Fruit fly (Drosophila melanogaster): ENCODE measurements around the gene CG1847.

The CG1847 gene

DNA sequence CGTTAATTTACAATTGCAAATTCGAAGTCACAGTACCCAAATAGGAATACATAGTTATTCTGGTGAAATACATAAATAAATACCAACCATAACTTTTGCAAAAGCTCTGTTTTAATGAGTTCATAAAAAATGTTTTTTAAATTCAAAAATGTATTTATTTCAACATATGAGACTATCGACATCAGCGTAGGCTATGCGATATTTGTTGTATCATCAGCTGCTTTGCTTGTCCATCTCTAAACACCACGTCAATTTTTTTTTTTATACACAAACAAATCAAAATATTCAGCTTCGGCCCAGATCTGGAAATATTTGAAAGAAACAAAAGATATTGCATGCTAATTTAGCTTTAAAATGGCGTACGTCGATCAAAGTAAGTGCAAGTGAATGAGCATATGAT is 19.2 kb downstream of the CG1847 start, which contains the start of gene CG1840:
Gene CG1840, plus strand, starts transcription at position 211 of the 400 bp plus-strand sequence.
- no peak for TF ChIP-seq CG10669 (GFP tag; optimal IDR thresholded peaks at IDR 0.05)
- peak; percentile 40 for TF ChIP-seq Eip78C (GFP tag)
- peak; percentile 35 for TF ChIP-seq esn (GFP tag; optimal IDR thresholded peaks at IDR 0.05)
- TF ChIP-seq cyc (GFP tag; optimal IDR thresholded peaks at IDR 0.05): peak; percentile 5

DNA sequence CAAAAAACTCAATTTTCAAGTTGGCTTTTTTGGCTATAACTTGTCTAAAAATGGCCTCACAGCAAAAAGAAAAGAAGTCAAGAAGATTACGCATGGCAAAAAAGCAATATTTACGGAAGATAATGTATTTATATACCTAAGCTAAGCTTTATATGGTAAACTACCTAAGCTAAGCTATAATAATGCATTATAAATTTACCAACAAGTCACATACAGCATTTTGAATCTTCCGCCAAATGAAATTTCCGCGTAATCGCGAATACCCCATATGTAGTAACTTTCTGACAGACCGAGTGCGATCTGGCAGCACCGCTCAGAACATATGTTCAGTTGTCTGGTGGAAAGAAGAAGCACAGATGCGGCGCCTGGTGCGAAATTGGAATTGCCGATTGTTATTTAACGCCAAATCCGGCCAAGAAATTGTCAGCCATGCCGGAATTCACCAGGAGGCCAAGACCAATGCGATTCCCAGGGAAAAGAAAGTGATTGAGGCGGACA is 22.8 kb downstream of the CG1847 start, which contains the start of gene sicily:
Gene sicily, plus strand, starts transcription at position 51 of the 498 bp plus-strand sequence.
- TF ChIP-seq CG1621 (tag; optimal IDR thresholded peaks at IDR 0.05): peak; percentile 86
- no peak for TF ChIP-seq OdsH (GFP tag; optimal IDR thresholded peaks at IDR 0.05)
- TF ChIP-seq achi (GFP tag; optimal IDR thresholded peaks at IDR 0.05): peak; percentile 96
- no peak for TF ChIP-seq Sox14 (GFP tag; optimal IDR thresholded peaks at IDR 0.05)
- TF ChIP-seq CG8632 (GFP tag; optimal IDR thresholded peaks at IDR 0.05): no peak

DNA sequence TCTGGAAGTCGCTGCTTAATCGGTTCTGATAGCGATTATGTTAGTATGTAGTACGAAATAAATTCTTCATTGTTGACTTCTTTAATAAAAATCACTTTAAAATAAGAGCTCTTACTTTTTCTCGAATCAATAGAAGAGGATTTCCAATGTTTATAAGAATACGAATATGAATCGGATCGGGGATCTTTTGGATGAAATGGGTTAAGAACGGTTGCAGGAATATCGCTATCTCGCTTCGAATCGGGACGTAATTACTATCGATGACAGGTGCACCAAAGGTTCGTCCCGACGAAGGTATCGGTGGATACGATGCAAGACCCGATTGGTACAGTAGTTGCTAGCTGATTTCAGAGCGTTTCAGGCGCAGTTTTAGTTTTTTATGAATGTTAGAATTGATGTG is 24.7 kb downstream of the CG1847 start, which contains the start of gene wisp:
Gene wisp, plus strand, starts transcription at position 301 of the 400 bp plus-strand sequence.
- no peak for TF ChIP-seq Smox (GFP tag; optimal IDR thresholded peaks at IDR 0.05)

DNA sequence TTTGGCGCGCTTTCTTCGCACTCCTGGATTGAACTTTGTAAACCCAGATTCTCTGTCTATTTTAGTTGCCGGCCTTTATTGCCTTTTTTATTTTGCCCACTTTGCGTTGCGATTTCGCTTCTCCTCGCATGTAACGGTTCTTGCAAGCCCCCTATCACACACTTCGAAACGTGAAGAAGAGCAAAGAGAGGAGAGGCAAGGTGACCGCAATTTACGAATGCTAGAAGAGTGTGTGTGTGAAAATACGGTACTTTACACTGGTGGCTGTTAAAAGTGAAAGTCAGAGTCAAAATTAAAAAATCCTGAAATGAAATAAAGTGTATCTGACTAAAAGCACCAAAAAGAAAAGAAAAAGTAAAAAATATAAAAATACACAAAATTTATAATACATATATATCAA is 25.2 kb downstream of the CG1847 start:
- TF ChIP-seq CG3032 (tag; optimal IDR thresholded peaks at IDR 0.05): no peak
- TF ChIP-seq CG15336 (GFP tag; IDR thresholded peaks at IDR 0.05): no peak
- no peak for TF ChIP-seq CG6276 (GFP tag; optimal IDR thresholded peaks at IDR 0.05)
- TF ChIP-seq OdsH (GFP tag; optimal IDR thresholded peaks at IDR 0.05): no peak
- TF ChIP-seq lz (GFP tag; optimal IDR thresholded peaks at IDR 0.05): no peak
- no peak for TF ChIP-seq CG6792 (GFP tag; optimal IDR thresholded peaks at IDR 0.05)
- TF ChIP-seq CG32006 (GFP tag; optimal IDR thresholded peaks at IDR 0.05): no peak
- TF ChIP-seq spab (GFP tag; optimal IDR thresholded peaks at IDR 0.05): no peak

DNA sequence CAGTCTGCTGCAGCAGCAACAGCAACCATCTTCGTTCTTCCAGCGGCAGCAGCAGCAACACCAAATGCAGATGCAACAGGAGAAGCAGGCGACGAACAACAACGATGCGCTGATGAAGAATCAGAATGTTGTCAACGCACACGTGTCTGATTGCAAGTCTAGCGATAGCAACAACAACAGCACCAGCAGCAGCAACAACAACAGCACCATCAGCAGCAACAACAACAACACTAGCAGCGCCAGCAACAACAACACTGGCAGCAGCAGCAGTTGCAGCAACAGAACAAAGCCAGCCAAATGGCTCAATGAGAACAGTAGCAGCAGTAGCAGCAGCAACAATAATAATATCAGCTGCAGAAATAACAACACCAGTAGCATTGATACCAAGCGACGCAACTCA is 26.2 kb downstream of the CG1847 start:
- TF ChIP-seq Blimp-1 (GFP tag; optimal IDR thresholded peaks at IDR 0.05): no peak
- no peak for TF ChIP-seq CG1621 (tag; optimal IDR thresholded peaks at IDR 0.05)
- no peak for TF ChIP-seq CG15336 (GFP tag; IDR thresholded peaks at IDR 0.05)
- TF ChIP-seq achi (GFP tag; optimal IDR thresholded peaks at IDR 0.05): no peak
- peak; percentile 14 for TF ChIP-seq CG3919 (GFP tag; optimal IDR thresholded peaks at IDR 0.05)
- no peak for TF ChIP-seq Met (GFP tag; optimal IDR thresholded peaks at IDR 0.05)

DNA sequence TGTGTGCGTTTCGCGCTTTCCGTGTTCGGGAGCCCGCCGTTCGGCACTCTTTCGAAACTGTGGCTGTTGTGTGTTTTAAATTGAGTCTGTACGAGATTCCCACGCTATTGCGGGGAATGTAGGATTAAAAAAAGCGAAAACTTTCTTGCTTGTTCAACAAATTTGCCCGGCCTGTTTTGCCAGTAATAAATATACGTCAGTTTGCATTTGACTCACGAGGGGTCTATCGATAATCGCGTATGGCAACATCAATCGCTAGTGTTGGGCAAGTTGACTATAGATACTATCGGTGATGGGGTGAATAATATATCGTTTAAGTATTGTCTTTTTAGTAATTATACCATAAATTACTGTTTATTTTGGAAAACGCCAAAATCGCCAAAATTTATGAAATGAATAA is 36.2 kb downstream of the CG1847 start, which contains the start of gene Upf1:
Gene Upf1, minus strand, starts transcription at position 228 of the 400 bp plus-strand sequence.
- no peak for TF ChIP-seq Sox102F (GFP tag; optimal IDR thresholded peaks at IDR 0.05)
- peak; percentile 30 for TF ChIP-seq esn (GFP tag; optimal IDR thresholded peaks at IDR 0.05)
- TF ChIP-seq eg (GFP tag; IDR thresholded peaks at IDR 0.05): no peak
- TF ChIP-seq CG32006 (GFP tag; optimal IDR thresholded peaks at IDR 0.05): no peak
- TF ChIP-seq CG31627 (GFP tag; optimal IDR thresholded peaks at IDR 0.05): peak; percentile 13
- TF ChIP-seq CG10631 (GFP tag; optimal IDR thresholded peaks at IDR 0.05): peak; percentile 28
- TF ChIP-seq CG3919 (GFP tag; optimal IDR thresholded peaks at IDR 0.05): no peak

DNA sequence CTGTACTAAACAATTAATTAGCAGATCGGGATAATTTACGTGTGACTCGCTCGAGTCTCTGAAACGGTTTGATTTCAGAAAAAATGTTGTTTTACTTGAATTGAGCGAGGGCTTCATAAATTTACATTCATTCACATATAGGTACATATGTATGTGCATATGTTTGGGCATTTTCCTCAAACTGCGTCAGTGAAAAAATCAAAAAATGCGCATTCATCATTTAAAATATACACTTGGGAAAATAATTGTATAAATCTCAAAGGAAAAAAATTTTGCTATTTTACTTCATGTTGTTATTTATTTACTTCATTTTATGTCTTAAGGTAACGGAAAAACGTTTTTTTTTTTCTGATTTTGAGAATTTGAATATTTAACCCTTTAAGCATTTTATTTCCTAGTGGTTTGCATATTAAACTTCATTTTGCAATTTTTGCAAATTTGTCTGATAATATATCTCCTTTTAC is 37.9 kb downstream of the CG1847 start, which contains the start of gene CG43156:
Gene CG43156, minus strand, starts transcription at position 51 of the 464 bp plus-strand sequence.
- TF ChIP-seq CG4318 (GFP tag; optimal IDR thresholded peaks at IDR 0.05) (no peak), Eip78C (GFP tag) (peak; percentile 41)

DNA sequence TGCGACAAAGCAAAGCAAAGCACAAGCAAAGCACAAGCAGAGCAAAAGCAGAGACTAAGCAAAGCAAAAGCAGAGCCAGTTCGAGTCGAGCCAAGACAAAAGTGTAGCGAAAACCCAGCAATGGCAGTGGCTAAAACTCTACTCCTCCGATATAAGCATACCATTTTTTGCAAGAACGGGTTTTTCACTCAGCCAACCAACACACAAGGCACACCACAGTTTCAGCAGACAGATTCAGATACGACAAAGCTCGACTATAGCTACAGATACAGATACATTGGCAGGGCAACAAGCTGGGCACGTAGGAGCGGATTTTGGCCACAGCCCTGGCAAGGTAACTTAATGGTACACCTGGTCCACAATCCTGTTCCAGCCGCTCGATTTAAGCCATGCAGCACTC is 44.6 kb downstream of the CG1847 start:
- no peak for TF ChIP-seq fd59A (GFP tag; optimal IDR thresholded peaks at IDR 0.05)
- no peak for TF ChIP-seq Sox14 (GFP tag; optimal IDR thresholded peaks at IDR 0.05)
- no peak for TF ChIP-seq salr (GFP tag; optimal IDR thresholded peaks at IDR 0.05)
- no peak for TF ChIP-seq Eip93F (GFP tag; optimal IDR thresholded peaks at IDR 0.05)
- no peak for TF ChIP-seq Gug (GFP tag; IDR thresholded peaks at IDR 0.05)
- peak; percentile 41 for TF ChIP-seq CG6854 (GFP tag; optimal IDR thresholded peaks at IDR 0.05)
- peak in 1 of 2 experiments; percentile 27 for TF ChIP-seq ss (GFP tag; optimal IDR thresholded peaks at IDR 0.05)
- TF ChIP-seq Eip78C (GFP tag): peak; percentile 56
- TF ChIP-seq CG6163 (GFP tag; IDR thresholded peaks at IDR 0.05): 0 out of 3 replicates have a peak, but pooled peaks have one; percentile 12
- TF ChIP-seq esn (GFP tag; optimal IDR thresholded peaks at IDR 0.05): no peak
- TF ChIP-seq acj6 (GFP tag; optimal IDR thresholded peaks at IDR 0.05): no peak
- TF ChIP-seq Lpt (GFP tag; optimal IDR thresholded peaks at IDR 0.05): peak; percentile 34
- no peak for TF ChIP-seq CG8632 (GFP tag; optimal IDR thresholded peaks at IDR 0.05)
- TF ChIP-seq Hr39 (GFP tag; optimal IDR thresholded peaks at IDR 0.05): no peak
- peak; percentile 12 for TF ChIP-seq dsx (GFP tag; optimal IDR thresholded peaks at IDR 0.05; ENCODE audit: poor library complexity, severe bottlenecking)
